Fruit fly (Drosophila melanogaster) whole organism, pupa: ENCODE measurements around the gene PGRP-SB2.
A peak's percentile ranks its signal among the peaks of the same experiment; 100 is the strongest.

Source experiments
- CG10348 ChIP-seq: fragments of 200-800 bp; sonication (Bioruptor generic); IDR thresholded peaks from 2 replicates; pipeline ENCODE4 v1.3.6; 2022; ENCODE audit warnings: missing biosample characterization, missing genetic modification characterization
- CG12605 ChIP-seq: fragments of 200-800 bp; sonication (Bioruptor generic); IDR thresholded peaks from 2 replicates; pipeline ENCODE4 v1.3.6; 2022; ENCODE audit warnings: missing biosample characterization, missing genetic modification characterization
- CG13204 ChIP-seq: fragments of 200-800 bp; sonication (Bioruptor generic); optimal IDR thresholded peaks from 2 replicates; lab custom pipeline; 2018; ENCODE audit warnings: missing biosample characterization, mild to moderate bottlenecking, missing genetic modification characterization, moderate library complexity
- CG14655 ChIP-seq: fragments of 200-800 bp; sonication (Bioruptor generic); optimal IDR thresholded peaks from 3 replicates; lab custom pipeline; 2017; ENCODE audit warnings: mild to moderate bottlenecking, missing biosample characterization, missing genetic modification reagents, missing genetic modification characterization
- CG15710 ChIP-seq: fragments of 200-800 bp; sonication (Bioruptor generic); optimal IDR thresholded peaks from 2 replicates; lab custom pipeline; 2018; ENCODE audit warnings: missing biosample characterization, mild to moderate bottlenecking, missing genetic modification characterization, moderate library complexity
- CG17806 ChIP-seq: fragments of 200-800 bp; sonication (Bioruptor generic); optimal IDR thresholded peaks from 2 replicates; lab custom pipeline; 2018; ENCODE audit warnings: missing biosample characterization, mild to moderate bottlenecking, missing genetic modification characterization, moderate library complexity
- CG32121 ChIP-seq: fragments of 200-800 bp; sonication (Bioruptor generic); IDR thresholded peaks from 2 replicates; pipeline ENCODE4 v1.3.6; 2022; ENCODE audit warnings: missing biosample characterization, missing genetic modification characterization
- CG34367 ChIP-seq: fragments of 200-800 bp; sonication (Bioruptor generic); optimal IDR thresholded peaks from 2 replicates; lab custom pipeline; 2018; ENCODE audit warnings: missing biosample characterization, mild to moderate bottlenecking, missing genetic modification characterization
- CG4496 ChIP-seq: fragments of 200-800 bp; sonication (Bioruptor generic); IDR thresholded peaks from 3 replicates; pipeline ENCODE4 v1.3.6; 2022; ENCODE audit warnings: missing biosample characterization, missing genetic modification characterization
- CG8159 ChIP-seq: fragments of 200-800 bp; sonication (Bioruptor generic); optimal IDR thresholded peaks from 3 replicates; lab custom pipeline; 2018; ENCODE audit warnings: missing biosample characterization, mild to moderate bottlenecking, missing genetic modification characterization, moderate library complexity
- CG8301 ChIP-seq: fragments of 200-800 bp; sonication (Bioruptor generic); optimal IDR thresholded peaks from 2 replicates; lab custom pipeline; 2018; ENCODE audit warnings: missing biosample characterization, mild to moderate bottlenecking, missing genetic modification characterization
- CG9948 ChIP-seq: fragments of 200-800 bp; sonication (Bioruptor generic); optimal IDR thresholded peaks from 2 replicates; lab custom pipeline; 2018; ENCODE audit warnings: missing biosample characterization, mild to moderate bottlenecking, missing genetic modification characterization, moderate library complexity
- D1 ChIP-seq: fragments of 200-800 bp; sonication (Bioruptor generic); optimal IDR thresholded peaks from 2 replicates; lab custom pipeline; 2018; ENCODE audit warnings: missing biosample characterization, mild to moderate bottlenecking, missing genetic modification characterization, moderate library complexity
- EcR ChIP-seq: fragments of 200-800 bp; sonication (Bioruptor generic); optimal IDR thresholded peaks from 3 replicates; lab custom pipeline; 2019; ENCODE audit warnings: missing biosample characterization, missing genetic modification characterization, mild to moderate bottlenecking, moderate library complexity, missing genetic modification reagents
- Ets98B ChIP-seq: fragments of 200-800 bp; sonication (Bioruptor generic); IDR thresholded peaks from 2 replicates; pipeline ENCODE4 v1.3.6; 2022; ENCODE audit warnings: missing biosample characterization, missing genetic modification characterization
- Pif1A ChIP-seq: fragments of 200-800 bp; sonication (Bioruptor generic); optimal IDR thresholded peaks from 3 replicates; lab custom pipeline; 2016; ENCODE audit warnings: missing biosample characterization, missing genetic modification characterization
- Pif1B ChIP-seq: fragments of 200-800 bp; sonication (Bioruptor generic); optimal IDR thresholded peaks from 3 replicates; lab custom pipeline; 2016; ENCODE audit warnings: missing biosample characterization, missing genetic modification characterization
- Snoo ChIP-seq: fragments of 200-800 bp; sonication (Bioruptor generic); optimal IDR thresholded peaks from 3 replicates; lab custom pipeline; 2017; ENCODE audit warnings: missing biosample characterization, mild to moderate bottlenecking, missing genetic modification characterization, inconsistent platforms
- fd96Ca ChIP-seq: fragments of 200-800 bp; sonication (Bioruptor generic); IDR thresholded peaks from 3 replicates; pipeline ENCODE4 v1.3.6; 2022; ENCODE audit warnings: missing biosample characterization, missing genetic modification characterization
- gl ChIP-seq: fragments of 200-800 bp; sonication (Bioruptor generic); optimal IDR thresholded peaks from 2 replicates; lab custom pipeline; 2018; ENCODE audit warnings: missing biosample characterization, mild to moderate bottlenecking, missing genetic modification characterization
- rn ChIP-seq: fragments of 200-800 bp; sonication (Bioruptor generic); IDR thresholded peaks from 2 replicates; pipeline ENCODE4 v1.3.6; 2022; ENCODE audit warnings: missing biosample characterization, missing genetic modification characterization

The PGRP-SB2 gene

dm6 chr3L:16749726-16750125 is 23.4 kb downstream of the PGRP-SB2 start:
- peak; percentile 79 for TF ChIP-seq CG17806
- TF ChIP-seq CG15710 (tag; lab: Kevin White, UChicago): peak; percentile 67
- peak; percentile 32 for TF ChIP-seq D1 (tag; lab: Kevin White, UChicago)
- peak; percentile 52 for TF ChIP-seq Pif1B (GFP tag; lab: Kevin White, UChicago)
- peak; percentile 83 for TF ChIP-seq CG9948 (tag; lab: Kevin White, UChicago)
- TF ChIP-seq Pif1A (GFP tag; lab: Kevin White, UChicago): peak; percentile 7
- TF ChIP-seq gl (tag; lab: Kevin White, UChicago): peak; percentile 14
- peak; percentile 89 for TF ChIP-seq CG14655 (GFP tag; lab: Kevin White, UChicago)
- TF ChIP-seq Ets98B (GFP tag; lab: Robert Waterston, UW): peak; percentile 50; the same call in 1 of the 2 replicates
- peak; percentile 84 for TF ChIP-seq CG8301
- peak; percentile 78 for TF ChIP-seq CG4496 (GFP tag; lab: Robert Waterston, UW)
- TF ChIP-seq CG8159 (tag; lab: Kevin White, UChicago): peak; percentile 75
- TF ChIP-seq rn: no peak
- no peak for TF ChIP-seq CG12605 (GFP tag; lab: Robert Waterston, UW)
- TF ChIP-seq EcR: no peak
- peak; percentile 43 for TF ChIP-seq CG34367 (tag; lab: Kevin White, UChicago)
- TF ChIP-seq, all 21 proteins: peak for 13

DNA sequence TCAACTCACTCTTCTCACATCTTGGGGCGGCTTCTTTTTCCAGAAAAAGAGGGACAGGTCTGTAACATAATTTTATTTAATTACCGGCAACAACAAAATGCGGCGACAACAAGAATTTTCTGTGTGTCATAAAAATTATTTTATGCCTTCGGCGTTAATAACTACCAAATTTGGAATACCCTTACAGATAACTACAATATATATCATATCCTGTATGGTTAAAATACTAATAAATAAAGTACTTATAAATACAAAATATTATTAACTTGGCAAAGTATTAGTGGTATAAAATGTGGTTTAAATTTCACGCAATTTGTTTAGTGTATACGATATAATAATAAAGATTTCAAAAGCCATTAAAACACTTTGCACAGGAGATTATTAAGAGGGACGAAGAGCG is 24.4 kb downstream of the PGRP-SB2 start:
- no peak for TF ChIP-seq CG4496 (GFP tag; lab: Robert Waterston, UW)
- no peak for TF ChIP-seq Ets98B (GFP tag; lab: Robert Waterston, UW)
- no peak for TF ChIP-seq CG8301
- TF ChIP-seq Snoo (tag; lab: Kevin White, UChicago): no peak
- TF ChIP-seq gl (tag; lab: Kevin White, UChicago): no peak
- no peak for TF ChIP-seq Pif1B (GFP tag; lab: Kevin White, UChicago)
- TF ChIP-seq CG14655 (GFP tag; lab: Kevin White, UChicago): no peak
- TF ChIP-seq CG10348 (GFP tag; lab: Robert Waterston, UW): no peak
- TF ChIP-seq CG15710 (tag; lab: Kevin White, UChicago): peak; percentile 28
- peak; percentile 6 for TF ChIP-seq CG9948 (tag; lab: Kevin White, UChicago)
- TF ChIP-seq D1 (tag; lab: Kevin White, UChicago): no peak
- no peak for TF ChIP-seq CG13204 (GFP tag; lab: Kevin White, UChicago)
- TF ChIP-seq CG34367 (tag; lab: Kevin White, UChicago): no peak
- no peak for TF ChIP-seq Pif1A (GFP tag; lab: Kevin White, UChicago)
- TF ChIP-seq CG8159 (tag; lab: Kevin White, UChicago): peak; percentile 2
- TF ChIP-seq rn: no peak
- peak; percentile 11 for TF ChIP-seq CG17806
- TF ChIP-seq CG32121 (GFP tag; lab: Robert Waterston, UW): no peak
- TF ChIP-seq fd96Ca (GFP tag; lab: Robert Waterston, UW): no peak
- TF ChIP-seq EcR: no peak
- no peak for TF ChIP-seq CG12605 (GFP tag; lab: Robert Waterston, UW)

DNA sequence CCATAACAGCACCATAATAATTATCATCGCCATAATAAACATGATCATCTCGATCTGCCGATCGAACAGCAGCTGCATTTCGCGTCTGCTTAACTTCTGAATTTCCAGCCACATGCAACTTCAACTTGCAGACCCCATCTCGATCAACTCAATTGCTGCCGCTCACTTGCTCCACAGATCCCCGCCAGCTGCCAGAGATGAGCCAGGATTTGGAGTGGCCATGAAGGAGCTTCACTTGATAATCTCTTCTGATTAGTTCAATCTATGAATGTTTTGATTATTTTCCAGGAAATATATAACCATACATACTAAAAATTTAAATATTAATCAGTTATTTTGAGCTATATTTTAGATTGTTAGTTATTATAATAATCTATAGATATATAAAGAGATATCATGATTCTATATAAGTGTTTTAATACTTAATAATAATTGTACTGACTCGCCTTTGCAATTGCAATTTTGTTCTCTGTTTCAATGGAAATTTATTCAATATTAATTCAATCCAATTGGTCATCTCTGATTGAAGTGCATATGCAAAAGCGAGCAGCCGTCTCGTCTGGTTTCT is 25.2 kb downstream of the PGRP-SB2 start:
- no peak for TF ChIP-seq gl (tag; lab: Kevin White, UChicago)
- TF ChIP-seq CG9948 (tag; lab: Kevin White, UChicago): peak; percentile 43
- TF ChIP-seq CG4496 (GFP tag; lab: Robert Waterston, UW): peak; percentile 6; the same call in 1 of the 3 replicates
- TF ChIP-seq CG13204 (GFP tag; lab: Kevin White, UChicago): no peak
- peak; percentile 47 for TF ChIP-seq CG8301
- no peak for TF ChIP-seq Pif1A (GFP tag; lab: Kevin White, UChicago)
- TF ChIP-seq fd96Ca (GFP tag; lab: Robert Waterston, UW): no peak
- TF ChIP-seq CG8159 (tag; lab: Kevin White, UChicago): peak; percentile 68
- no peak for TF ChIP-seq Snoo (tag; lab: Kevin White, UChicago)
- TF ChIP-seq CG32121 (GFP tag; lab: Robert Waterston, UW): no peak
- no peak for TF ChIP-seq rn
- TF ChIP-seq CG10348 (GFP tag; lab: Robert Waterston, UW): no peak
- TF ChIP-seq Ets98B (GFP tag; lab: Robert Waterston, UW): no peak
- peak; percentile 70 for TF ChIP-seq CG14655 (GFP tag; lab: Kevin White, UChicago)
- peak; percentile 16 for TF ChIP-seq D1 (tag; lab: Kevin White, UChicago)
- peak; percentile 22 for TF ChIP-seq EcR
- TF ChIP-seq CG34367 (tag; lab: Kevin White, UChicago): no peak
- TF ChIP-seq CG12605 (GFP tag; lab: Robert Waterston, UW): no peak
- TF ChIP-seq Pif1B (GFP tag; lab: Kevin White, UChicago): peak; percentile 9
- peak; percentile 31 for TF ChIP-seq CG17806
- TF ChIP-seq CG15710 (tag; lab: Kevin White, UChicago): peak; percentile 3

- TF ChIP-seq EcR (peak; percentile 86), CG14655 (GFP tag; lab: Kevin White, UChicago) (peak; percentile 89), Ets98B (GFP tag; lab: Robert Waterston, UW) (peak; percentile 78), Pif1A (GFP tag; lab: Kevin White, UChicago) (peak; percentile 80), CG4496 (GFP tag; lab: Robert Waterston, UW) (peak; percentile 87), CG15710 (tag; lab: Kevin White, UChicago) (peak; percentile 63), CG12605 (GFP tag; lab: Robert Waterston, UW) (peak; percentile 86), CG13204 (GFP tag; lab: Kevin White, UChicago) (no peak), CG10348 (GFP tag; lab: Robert Waterston, UW) (no peak), CG8159 (tag; lab: Kevin White, UChicago) (peak; percentile 68), CG32121 (GFP tag; lab: Robert Waterston, UW) (peak; percentile 60), CG34367 (tag; lab: Kevin White, UChicago) (peak; percentile 69), D1 (tag; lab: Kevin White, UChicago) (peak; percentile 19), CG9948 (tag; lab: Kevin White, UChicago) (peak; percentile 83), fd96Ca (GFP tag; lab: Robert Waterston, UW) (peak; percentile 73), gl (tag; lab: Kevin White, UChicago) (peak; percentile 62), Snoo (tag; lab: Kevin White, UChicago) (peak; percentile 58), CG8301 (peak; percentile 90), Pif1B (GFP tag; lab: Kevin White, UChicago) (peak; percentile 64), CG17806 (peak; percentile 75), rn (peak; percentile 49; the same call in 1 of the 2 replicates)
Measured at dm6 chr3L:16752402-16753096, 26.2 kb downstream of the PGRP-SB2 start.
